Fruit fly (Drosophila melanogaster) whole organism, wandering third instar larva: ENCODE data around the gene CG17721.

Experiments
- Dfd ChIP-seq: fragments of >200 bp; optimal IDR thresholded peaks from 2 replicates; lab custom pipeline; 2017; ENCODE audit warnings: missing biosample characterization, missing genetic modification characterization
- GATAd ChIP-seq: sonication (Bioruptor generic); optimal IDR thresholded peaks from 2 replicates; lab custom pipeline; 2016; ENCODE audit warnings: missing biosample characterization, missing genetic modification characterization
- Hr78 ChIP-seq: fragments of >200 bp; optimal IDR thresholded peaks from 2 replicates; lab custom pipeline; 2017; ENCODE audit warnings: missing biosample characterization, missing genetic modification characterization
- Rel ChIP-seq, 2 experiments: fragments of 200-800 bp; sonication (Bioruptor generic) in 1 of 2; optimal IDR thresholded peaks; 2 replicates in 1 of 2; 3 replicates in 1 of 2; lab custom pipeline; 2016 to 2019; ENCODE audit warnings: mild to moderate bottlenecking in 2 of 2, missing biosample characterization in 2 of 2, missing genetic modification characterization in 2 of 2, moderate library complexity in 1 of 2
- foxo ChIP-seq, 2 experiments: fragments of 200-800 bp; sonication (Bioruptor generic); optimal IDR thresholded peaks; 2 replicates in 1 of 2; 3 replicates in 1 of 2; lab custom pipeline; 2016 to 2017; ENCODE audit warnings: missing biosample characterization in 2 of 2, missing genetic modification characterization in 2 of 2
- usp ChIP-seq: fragments of >200 bp; optimal IDR thresholded peaks from 2 replicates; lab custom pipeline; 2017; ENCODE audit warnings: missing biosample characterization, missing genetic modification characterization

dm6 chr3R:11195792-11196191 is 39.1 kb upstream of the CG17721 start, which contains the start of gene CG18577:
- no peak for TF ChIP-seq foxo (GFP tag; optimal IDR thresholded peaks at IDR 0.05; lab: Kevin White, UChicago)
- TF ChIP-seq Dfd (GFP tag; lab: Kevin White, UChicago): no peak
- TF ChIP-seq usp (GFP tag; lab: Kevin White, UChicago): no peak
- no peak for TF ChIP-seq Hr78 (GFP tag; lab: Kevin White, UChicago)
- no peak for TF ChIP-seq Rel (GFP tag; optimal IDR thresholded peaks at IDR 0.05; lab: Kevin White, UChicago)
- no peak for TF ChIP-seq Rel (tag; optimal IDR thresholded peaks at IDR 0.05; lab: Kevin White, UChicago)
- no peak for TF ChIP-seq GATAd (GFP tag; lab: Kevin White, UChicago)
